Worm (Caenorhabditis elegans) whole organism, young adult: ENCODE data around the gene Y4C6B.4.
"Not testable (repeated sequence)": the region's sequence is repeated elsewhere in the genome, so short reads cannot be mapped to it uniquely, and the experiment has no call there.

Source experiments
- F39B2.1 ChIP-seq: fragments of 200-800 bp; sonication (Bioruptor generic); IDR thresholded peaks from 2 replicates; pipeline ENCODE4 v1.3.6; 2022; ENCODE audit warnings: missing genetic modification reagents, missing genetic modification characterization, missing compliant biosample characterization
- F52B5.7 ChIP-seq: sonication (generic microtip); optimal IDR thresholded peaks from 2 replicates; lab custom pipeline; 2016; ENCODE audit warnings: mild to moderate bottlenecking, missing genetic modification characterization, missing compliant biosample characterization
- F57C9.4 ChIP-seq: sonication (generic microtip); optimal IDR thresholded peaks from 2 replicates; lab custom pipeline; 2017; ENCODE audit warnings: mild to moderate bottlenecking, missing genetic modification characterization, missing compliant biosample characterization
- Y53F4B.3 ChIP-seq: fragments of 200-800 bp; sonication (Bioruptor generic); IDR thresholded peaks from 2 replicates; pipeline ENCODE4 v1.3.6; 2022; ENCODE audit warnings: missing genetic modification reagents, missing genetic modification characterization, missing compliant biosample characterization
- Y56A3A.18 ChIP-seq: fragments of 200-800 bp; sonication (Bioruptor generic); IDR thresholded peaks from 2 replicates; pipeline ENCODE4 v1.3.6; 2022; ENCODE audit warnings: missing genetic modification reagents, missing genetic modification characterization, missing compliant biosample characterization
- Y67H2A.10 ChIP-seq: fragments of 200-800 bp; sonication (Bioruptor generic); conservative IDR thresholded peaks from 2 replicates; pipeline ENCODE4 v1.3.6; 2022; ENCODE audit warnings: missing genetic modification reagents, missing genetic modification characterization, missing compliant biosample characterization
- Y95B8A.8 ChIP-seq: fragments of 200-800 bp; sonication (Bioruptor generic); IDR thresholded peaks from 2 replicates; pipeline ENCODE4 v1.3.6; 2022; ENCODE audit warnings: missing genetic modification reagents, missing genetic modification characterization, missing compliant biosample characterization
- akir-1 ChIP-seq: fragments of 200-800 bp; sonication (Bioruptor generic); optimal IDR thresholded peaks from 2 replicates; lab custom pipeline; 2018; ENCODE audit warnings: mild to moderate bottlenecking, missing genetic modification characterization, moderate library complexity, missing compliant biosample characterization
- attf-3 ChIP-seq: fragments of 200-800 bp; sonication (Bioruptor generic); conservative IDR thresholded peaks from 2 replicates; pipeline ENCODE4 v1.3.6; 2022; ENCODE audit warnings: missing genetic modification reagents, missing genetic modification characterization, missing compliant biosample characterization
- attf-6 ChIP-seq: fragments of 200-800 bp; sonication (Bioruptor generic); IDR thresholded peaks from 2 replicates; pipeline ENCODE4 v1.3.6; 2022; ENCODE audit warnings: missing genetic modification reagents, missing genetic modification characterization, missing compliant biosample characterization
- ccch-3 ChIP-seq: fragments of 200-800 bp; sonication (Bioruptor generic); optimal IDR thresholded peaks from 2 replicates; lab custom pipeline; 2018; ENCODE audit warnings: mild to moderate bottlenecking, missing genetic modification characterization, missing compliant biosample characterization
- cebp-2 ChIP-seq: fragments of 200-800 bp; sonication (Bioruptor generic); IDR thresholded peaks from 2 replicates; pipeline ENCODE4 v1.3.6; 2022; ENCODE audit warnings: missing genetic modification characterization, missing compliant biosample characterization
- ceh-100 ChIP-seq: fragments of 200-800 bp; sonication (Bioruptor generic); IDR thresholded peaks from 2 replicates; pipeline ENCODE4 v1.3.6; 2022; ENCODE audit warnings: missing genetic modification reagents, missing genetic modification characterization, missing compliant biosample characterization
- dpff-1 ChIP-seq: sonication (generic microtip); optimal IDR thresholded peaks from 2 replicates; lab custom pipeline; 2017; ENCODE audit warnings: mild to moderate bottlenecking, missing genetic modification characterization, missing compliant biosample characterization
- efl-1 ChIP-seq: fragments of 150-350 bp; optimal IDR thresholded peaks from 2 replicates; lab custom pipeline; 2014; ENCODE audit warnings: missing biosample characterization, missing genetic modification reagents, missing genetic modification characterization
- egl-18 ChIP-seq: fragments of 200-800 bp; sonication (Bioruptor generic); IDR thresholded peaks from 2 replicates; pipeline ENCODE4 v1.3.6; 2022; ENCODE audit warnings: missing genetic modification reagents, missing genetic modification characterization, missing compliant biosample characterization
- him-1 ChIP-seq: sonication (generic microtip); optimal IDR thresholded peaks from 2 replicates; lab custom pipeline; 2016; ENCODE audit warnings: missing genotype, missing genetic modification reagents, missing genetic modification characterization, missing compliant biosample characterization
- hmg-1.2 ChIP-seq: fragments of 200-800 bp; sonication (Bioruptor generic); IDR thresholded peaks from 2 replicates; pipeline ENCODE4 v1.3.6; 2022; ENCODE audit warnings: missing genetic modification reagents, missing genetic modification characterization, missing compliant biosample characterization
- lag-1 ChIP-seq: fragments of 200-800 bp; sonication (Bioruptor generic); IDR thresholded peaks from 2 replicates; pipeline ENCODE4 v1.3.6; 2022; ENCODE audit warnings: missing genetic modification reagents, missing genetic modification characterization, missing compliant biosample characterization
- lin-35 ChIP-seq, 3 experiments: fragments of 150-350 bp in 2 of 3; sonication (generic microtip) in 1 of 3; optimal IDR thresholded peaks; 2 replicates each; lab custom pipeline; 2014 to 2018; ENCODE audit warnings: missing biosample characterization in 3 of 3, missing genetic modification characterization in 3 of 3, missing genetic modification reagents in 3 of 3
- madf-3 ChIP-seq: fragments of 200-800 bp; sonication (Bioruptor generic); IDR thresholded peaks from 2 replicates; pipeline ENCODE4 v1.3.6; 2022; ENCODE audit warnings: missing genetic modification reagents, missing genetic modification characterization, missing compliant biosample characterization
- madf-8 ChIP-seq: fragments of 200-800 bp; sonication (Bioruptor generic); conservative IDR thresholded peaks from 2 replicates; pipeline ENCODE4 v1.3.6; 2022; ENCODE audit warnings: missing genetic modification reagents, missing genetic modification characterization, missing compliant biosample characterization
- mel-28 ChIP-seq: sonication (generic microtip); optimal IDR thresholded peaks from 2 replicates; lab custom pipeline; 2016; ENCODE audit warnings: borderline replicate concordance, mild to moderate bottlenecking, missing genetic modification characterization, missing compliant biosample characterization
- mxl-1 ChIP-seq: sonication (generic microtip); optimal IDR thresholded peaks from 2 replicates; lab custom pipeline; 2016; ENCODE audit warnings: missing genetic modification characterization, missing compliant biosample characterization
- nfya-1 ChIP-seq: sonication (generic microtip); optimal IDR thresholded peaks from 2 replicates; lab custom pipeline; 2017; ENCODE audit warnings: antibody characterized with exemption, missing compliant biosample characterization, missing genetic modification characterization, borderline replicate concordance; ENCODE audit not compliant: insufficient read depth
- nhr-120 ChIP-seq: fragments of 200-800 bp; sonication (Bioruptor generic); IDR thresholded peaks from 2 replicates; pipeline ENCODE4 v1.3.6; 2022; ENCODE audit warnings: missing genetic modification characterization, missing compliant biosample characterization
- nhr-27 ChIP-seq: fragments of 200-800 bp; sonication (Bioruptor generic); optimal IDR thresholded peaks from 2 replicates; lab custom pipeline; 2018; ENCODE audit warnings: mild to moderate bottlenecking, missing genetic modification characterization, moderate library complexity, missing compliant biosample characterization
- nhr-80 ChIP-seq: sonication (generic microtip); optimal IDR thresholded peaks from 2 replicates; lab custom pipeline; 2016; ENCODE audit warnings: missing genetic modification characterization, missing compliant biosample characterization
- pha-4 ChIP-seq: fragments of 150-350 bp; sonication (generic microtip); optimal IDR thresholded peaks from 2 replicates; lab custom pipeline; 2014; ENCODE audit warnings: missing biosample characterization, missing genetic modification reagents, missing genetic modification characterization
- repo-1 ChIP-seq: sonication (generic microtip); optimal IDR thresholded peaks from 2 replicates; lab custom pipeline; 2017; ENCODE audit warnings: mild to moderate bottlenecking, missing genetic modification characterization, missing compliant biosample characterization
- rpc-1 ChIP-seq, 2 experiments: fragments of 150-350 bp in 1 of 2; sonication (generic microtip) in 1 of 2; optimal IDR thresholded peaks; 2 replicates each; lab custom pipeline; 2014 to 2018; ENCODE audit warnings: missing biosample characterization in 1 of 2, missing genetic modification characterization in 1 of 2, missing genetic modification reagents in 1 of 2, missing genotype in 1 of 2
- sea-2 ChIP-seq: fragments of 200-800 bp; sonication (Bioruptor generic); IDR thresholded peaks from 2 replicates; pipeline ENCODE4 v1.3.6; 2022; ENCODE audit warnings: missing genetic modification characterization, missing compliant biosample characterization
- snpc-3.4 ChIP-seq: sonication (generic microtip); optimal IDR thresholded peaks from 2 replicates; lab custom pipeline; 2017; ENCODE audit warnings: missing genetic modification characterization, mild to moderate bottlenecking, missing compliant biosample characterization, antibody characterized with exemption, moderate library complexity, missing genotype, missing genetic modification reagents
- somi-1 ChIP-seq: fragments of 200-800 bp; sonication (Bioruptor generic); optimal IDR thresholded peaks from 2 replicates; lab custom pipeline; 2018; ENCODE audit warnings: mild to moderate bottlenecking, missing genetic modification characterization, missing compliant biosample characterization
- ztf-18 ChIP-seq: sonication (generic microtip); optimal IDR thresholded peaks from 2 replicates; lab custom pipeline; 2016; ENCODE audit warnings: missing genotype, mild to moderate bottlenecking, missing genetic modification characterization, missing compliant biosample characterization
- ztf-3 ChIP-seq: fragments of 200-800 bp; sonication (Bioruptor generic); optimal IDR thresholded peaks from 2 replicates; lab custom pipeline; 2018; ENCODE audit warnings: mild to moderate bottlenecking, missing genetic modification characterization, missing compliant biosample characterization

The Y4C6B.4 gene

ce11 chrIV:5290547-5290946, 35.7 kb upstream of the Y4C6B.4 start, which contains the start of gene nlp-47:
Gene nlp-47, plus strand, starts transcription at chrIV:5290847.
- TF ChIP-seq F57C9.4 (tag; lab: Kevin White, UChicago) (no peak), ztf-3 (no peak), F52B5.7 (no peak), rpc-1 (optimal IDR thresholded peaks at IDR 0.05; lab: Kevin White, UChicago) (no peak), rpc-1 (tag; optimal IDR thresholded peaks at IDR 0.05; lab: Kevin White, UChicago) (no peak), snpc-3.4 (tag; lab: Kevin White, UChicago) (no peak), repo-1 (tag; lab: Kevin White, UChicago) (no peak), dpff-1 (no peak), ccch-3 (GFP tag; lab: Kevin White, UChicago) (no peak), him-1 (tag; lab: Kevin White, UChicago) (no peak), madf-3 (no peak), hmg-1.2 (GFP tag; lab: Robert Waterston, UW) (no peak), pha-4 (tag; lab: Kevin White, UChicago) (no peak), lin-35 (GFP tag; optimal IDR thresholded peaks at IDR 0.05; lab: Kevin White, UChicago) (no peak), mxl-1 (no peak), nhr-27 (tag; lab: Kevin White, UChicago) (no peak), lag-1 (GFP tag; lab: Robert Waterston, UW) (no peak)

DNA sequence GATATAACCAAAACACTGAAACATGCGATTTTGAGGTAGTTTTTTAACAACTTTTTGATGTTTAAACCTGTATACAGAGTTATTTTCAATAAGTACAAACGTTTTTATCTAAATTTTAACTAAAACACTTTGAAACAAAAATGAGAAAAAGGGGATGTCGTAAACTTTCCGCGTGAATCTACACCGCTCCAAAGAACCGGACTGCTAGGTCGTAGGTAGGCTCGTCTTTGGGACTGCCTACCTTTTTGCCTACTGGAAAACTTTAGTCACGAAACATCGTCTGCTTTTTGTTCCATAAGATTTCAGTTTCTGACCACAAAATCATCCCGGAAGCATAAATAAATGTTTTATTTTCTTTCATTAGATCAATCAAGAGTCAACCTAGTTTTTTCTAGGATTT, 35.0 kb upstream of the Y4C6B.4 start:
- no peak for TF ChIP-seq snpc-3.4 (tag; lab: Kevin White, UChicago)
- TF ChIP-seq ztf-18 (tag; lab: Kevin White, UChicago), result no peak

ce11 chrIV:5294467-5294866, 31.8 kb upstream of the Y4C6B.4 start:
- no peak for TF ChIP-seq Y67H2A.10 (GFP tag; lab: Robert Waterston, UW)
- TF ChIP-seq nfya-1, result no peak
- TF ChIP-seq cebp-2, result no peak
- TF ChIP-seq efl-1 (GFP tag; lab: Kevin White, UChicago), result no peak
- no peak for TF ChIP-seq Y53F4B.3 (GFP tag; lab: Robert Waterston, UW)
- TF ChIP-seq nhr-80 (tag; lab: Kevin White, UChicago), result no peak
- no peak for TF ChIP-seq egl-18 (GFP tag; lab: Robert Waterston, UW)
- TF ChIP-seq attf-3, result no peak
- no peak for TF ChIP-seq sea-2 (GFP tag; lab: Robert Waterston, UW)
- TF ChIP-seq F39B2.1 (GFP tag; lab: Robert Waterston, UW), result no peak

DNA sequence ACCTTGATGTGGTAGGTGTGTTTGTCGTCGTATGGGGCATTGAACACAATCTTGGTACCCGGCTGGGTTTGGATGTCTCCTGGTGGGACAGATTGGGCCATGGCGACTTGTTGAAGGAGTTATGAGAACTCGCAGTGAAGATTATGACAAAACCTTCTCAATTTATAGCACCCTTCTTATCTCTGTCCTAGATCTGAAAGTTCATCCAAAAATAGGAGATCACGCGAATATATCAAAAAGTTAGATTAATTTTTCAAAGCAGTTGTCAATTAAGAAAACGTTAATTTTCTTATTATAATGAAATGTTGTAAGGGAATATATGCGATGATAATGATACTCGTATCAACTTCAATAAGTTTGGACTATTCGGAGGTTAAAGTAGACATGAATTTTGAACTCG, 31.0 kb upstream of the Y4C6B.4 start, which contains the start of gene msp-51:
Gene msp-51 (minus strand): TSS at position 101 of the 400 bp plus-strand sequence.
- not testable (repeated sequence) for TF ChIP-seq akir-1; Y95B8A.8 (GFP tag; lab: Robert Waterston, UW); Y56A3A.18 (GFP tag; lab: Robert Waterston, UW)

- TF ChIP-seq attf-6 (GFP tag; lab: Robert Waterston, UW) (no peak), somi-1 (GFP tag; lab: Kevin White, UChicago) (no peak), ceh-100 (GFP tag; lab: Robert Waterston, UW) (no peak), Y53F4B.3 (GFP tag; lab: Robert Waterston, UW) (no peak), mel-28 (tag; lab: Kevin White, UChicago) (no peak), nhr-27 (tag; lab: Kevin White, UChicago) (no peak), nhr-120 (no peak), madf-8 (GFP tag; lab: Robert Waterston, UW) (no peak)
Measured at ce11 chrIV:5297436-5298012, 28.7 kb upstream of the Y4C6B.4 start, which contains the start of the genes ZK354.6 and msp-113. Gene ZK354.6, minus strand, starts transcription at chrIV:5297536. Gene msp-113, plus strand, starts transcription at chrIV:5297962.
